Fruit fly (Drosophila melanogaster) whole organism, prepupa: ENCODE measurements around the gene Pino.

Experiments
- CG10669 ChIP-seq: fragments of 200-800 bp; sonication (Bioruptor generic); optimal IDR thresholded peaks from 3 replicates; lab custom pipeline; 2018; ENCODE audit warnings: missing biosample characterization, mild to moderate bottlenecking, missing genetic modification characterization, moderate library complexity
- CG11762 ChIP-seq: fragments of 200-800 bp; sonication (Bioruptor generic); optimal IDR thresholded peaks from 3 replicates; lab custom pipeline; 2016; ENCODE audit warnings: missing biosample characterization, missing genetic modification characterization; ENCODE audit not compliant: insufficient read depth
- CG15336 ChIP-seq: fragments of 200-800 bp; sonication (Bioruptor generic); IDR thresholded peaks from 2 replicates; pipeline ENCODE4 v1.3.6; 2022; ENCODE audit warnings: missing biosample characterization, missing genetic modification characterization
- CG1621 ChIP-seq: fragments of 200-800 bp; sonication (Bioruptor generic); optimal IDR thresholded peaks from 3 replicates; lab custom pipeline; 2018; ENCODE audit warnings: missing biosample characterization, mild to moderate bottlenecking, missing genetic modification characterization
- CG16779 ChIP-seq: fragments of 200-800 bp; sonication (Bioruptor generic); optimal IDR thresholded peaks from 3 replicates; lab custom pipeline; 2017; ENCODE audit warnings: missing biosample characterization, mild to moderate bottlenecking, missing genetic modification characterization
- CG31627 ChIP-seq: fragments of 200-800 bp; sonication (Bioruptor generic); optimal IDR thresholded peaks from 3 replicates; lab custom pipeline; 2016; ENCODE audit warnings: missing biosample characterization, missing genetic modification characterization
- CG32006 ChIP-seq: fragments of 200-800 bp; sonication (Bioruptor generic); optimal IDR thresholded peaks from 3 replicates; lab custom pipeline; 2017; ENCODE audit warnings: missing biosample characterization, mild to moderate bottlenecking, missing genetic modification characterization
- CG34406 ChIP-seq: fragments of 200-800 bp; sonication (Bioruptor generic); optimal IDR thresholded peaks from 3 replicates; lab custom pipeline; 2016; ENCODE audit warnings: missing biosample characterization, missing genetic modification characterization
- CG6276 ChIP-seq: fragments of 200-800 bp; sonication (Bioruptor generic); optimal IDR thresholded peaks from 2 replicates; lab custom pipeline; 2017; ENCODE audit warnings: missing biosample characterization, mild to moderate bottlenecking, missing genetic modification characterization
- CG6854 ChIP-seq: fragments of 200-800 bp; sonication (Bioruptor generic); optimal IDR thresholded peaks from 2 replicates; lab custom pipeline; 2017; ENCODE audit warnings: missing biosample characterization, mild to moderate bottlenecking, missing genetic modification characterization
- CG8319 ChIP-seq: fragments of 200-800 bp; sonication (Bioruptor generic); optimal IDR thresholded peaks from 3 replicates; lab custom pipeline; 2016; ENCODE audit warnings: missing biosample characterization, missing genetic modification characterization
- CG8632 ChIP-seq: fragments of 200-800 bp; sonication (Bioruptor generic); optimal IDR thresholded peaks from 3 replicates; lab custom pipeline; 2016; ENCODE audit warnings: missing biosample characterization, missing genetic modification characterization
- CG9139 ChIP-seq: fragments of 200-800 bp; sonication (Bioruptor generic); optimal IDR thresholded peaks from 3 replicates; lab custom pipeline; 2017; ENCODE audit warnings: missing biosample characterization, mild to moderate bottlenecking, missing genetic modification characterization
- Hr38 ChIP-seq: sonication (Bioruptor generic); optimal IDR thresholded peaks from 2 replicates; lab custom pipeline; 2016; ENCODE audit warnings: missing biosample characterization, missing genetic modification characterization
- Hr4 ChIP-seq: fragments of 200-800 bp; sonication (Bioruptor generic); optimal IDR thresholded peaks from 3 replicates; lab custom pipeline; 2016; ENCODE audit warnings: missing biosample characterization, missing genetic modification characterization
- Lpt ChIP-seq: fragments of 200-800 bp; sonication (Bioruptor generic); optimal IDR thresholded peaks from 3 replicates; lab custom pipeline; 2016; ENCODE audit warnings: missing biosample characterization, missing genetic modification characterization
- Met ChIP-seq: fragments of 200-800 bp; sonication (Bioruptor generic); optimal IDR thresholded peaks from 3 replicates; lab custom pipeline; 2016; ENCODE audit warnings: missing biosample characterization, missing genetic modification characterization
- Smox ChIP-seq: fragments of 200-800 bp; sonication (Bioruptor generic); optimal IDR thresholded peaks from 3 replicates; lab custom pipeline; 2016; ENCODE audit warnings: missing biosample characterization, missing genetic modification characterization
- Sox102F ChIP-seq: fragments of 200-800 bp; sonication (Bioruptor generic); optimal IDR thresholded peaks from 2 replicates; lab custom pipeline; 2016; ENCODE audit warnings: missing biosample characterization, mild to moderate bottlenecking, missing genetic modification characterization
- Sox14 ChIP-seq: fragments of 200-800 bp; sonication (Bioruptor generic); optimal IDR thresholded peaks from 3 replicates; lab custom pipeline; 2016; ENCODE audit warnings: missing biosample characterization, missing genetic modification characterization
- acj6 ChIP-seq: fragments of 200-800 bp; sonication (Bioruptor generic); optimal IDR thresholded peaks from 3 replicates; lab custom pipeline; 2016; ENCODE audit warnings: missing biosample characterization, missing genetic modification characterization
- cyc ChIP-seq: fragments of 200-800 bp; sonication (Bioruptor generic); optimal IDR thresholded peaks from 3 replicates; lab custom pipeline; 2016; ENCODE audit warnings: missing biosample characterization, missing genetic modification characterization
- dsx ChIP-seq: fragments of 200-800 bp; optimal IDR thresholded peaks from 3 replicates; lab custom pipeline; 2019; ENCODE audit warnings: missing biosample characterization, mild to moderate bottlenecking, missing genetic modification characterization, moderate library complexity; ENCODE audit not compliant: poor library complexity, severe bottlenecking
- eg ChIP-seq: fragments of 200-800 bp; sonication (Bioruptor generic); IDR thresholded peaks from 3 replicates; pipeline ENCODE4 v1.3.6; 2022; ENCODE audit warnings: missing biosample characterization, missing genetic modification characterization
- esn ChIP-seq: fragments of 200-800 bp; sonication (Bioruptor generic); optimal IDR thresholded peaks from 2 replicates; lab custom pipeline; 2016; ENCODE audit warnings: missing biosample characterization, mild to moderate bottlenecking, missing genetic modification characterization, moderate library complexity
- fkh ChIP-seq: fragments of 200-800 bp; sonication (Bioruptor generic); optimal IDR thresholded peaks from 3 replicates; lab custom pipeline; 2017; ENCODE audit warnings: missing biosample characterization, mild to moderate bottlenecking, missing genetic modification characterization, moderate library complexity
- lz ChIP-seq: fragments of 200-800 bp; sonication (Bioruptor generic); optimal IDR thresholded peaks from 3 replicates; lab custom pipeline; 2016; ENCODE audit warnings: missing biosample characterization, missing genetic modification characterization
- pdm3 ChIP-seq: fragments of 200-800 bp; sonication (Bioruptor generic); optimal IDR thresholded peaks from 3 replicates; lab custom pipeline; 2016; ENCODE audit warnings: missing biosample characterization, missing genetic modification characterization
- salr ChIP-seq, 2 experiments: fragments of 200-800 bp; sonication (Bioruptor generic); optimal IDR thresholded peaks; 3 replicates each; lab custom pipeline; 2016 to 2018; ENCODE audit warnings: missing biosample characterization in 2 of 2, missing genetic modification characterization in 2 of 2, mild to moderate bottlenecking in 1 of 2
- ss ChIP-seq, 2 experiments: fragments of 200-800 bp; sonication (Bioruptor generic); optimal IDR thresholded peaks; 2 replicates in 1 of 2; 3 replicates in 1 of 2; lab custom pipeline; 2017 to 2018; ENCODE audit warnings: mild to moderate bottlenecking in 2 of 2, missing biosample characterization in 2 of 2, missing genetic modification characterization in 2 of 2, moderate library complexity in 1 of 2
- svp ChIP-seq: fragments of 200-800 bp; sonication (Bioruptor generic); peaks from one replicate; lab custom pipeline; 2016; ENCODE audit warnings: missing biosample characterization, missing genetic modification characterization

Pino gene

DNA sequence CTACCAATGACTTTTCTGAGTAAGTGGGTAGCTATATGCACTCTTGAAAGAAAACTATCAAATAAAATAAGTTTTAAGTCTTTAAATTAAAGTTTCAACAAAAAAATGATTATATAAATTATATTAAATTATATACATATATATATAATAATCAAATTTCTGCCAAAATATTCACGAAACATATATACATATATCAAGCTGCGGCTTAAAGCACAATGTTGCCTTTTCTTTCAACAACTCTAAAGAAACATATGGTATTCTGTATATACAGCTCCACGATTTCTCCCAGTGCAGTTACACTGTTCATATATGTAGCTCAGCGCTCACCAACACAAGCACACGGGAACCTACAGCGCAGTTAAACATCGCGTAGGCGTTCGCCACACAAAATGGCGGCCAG is 6.7 kb upstream of the Pino start (continued):
- TF ChIP-seq pdm3 (GFP tag; lab: Kevin White, UChicago): no peak
- TF ChIP-seq CG11762 (GFP tag; lab: Kevin White, UChicago): no peak
- TF ChIP-seq CG34406 (GFP tag; lab: Kevin White, UChicago): no peak
- TF ChIP-seq Sox102F (GFP tag; lab: Kevin White, UChicago): no peak
- TF ChIP-seq CG6854 (GFP tag; lab: Kevin White, UChicago): no peak
- TF ChIP-seq CG31627: no peak
- TF ChIP-seq CG6276: peak; percentile 34
- TF ChIP-seq CG32006 (GFP tag; lab: Kevin White, UChicago): peak; percentile 57
- TF ChIP-seq CG15336 (GFP tag; lab: Robert Waterston, UW): no peak
- TF ChIP-seq Lpt (GFP tag; lab: Kevin White, UChicago): no peak
- no peak for TF ChIP-seq svp
- no peak for TF ChIP-seq CG1621 (tag; lab: Kevin White, UChicago)
- no peak for TF ChIP-seq cyc (GFP tag; lab: Kevin White, UChicago)
- no peak for TF ChIP-seq lz (GFP tag; lab: Kevin White, UChicago)
- TF ChIP-seq CG8632 (GFP tag; lab: Kevin White, UChicago): peak; percentile 26
- peak; percentile 31 for TF ChIP-seq acj6 (GFP tag; lab: Kevin White, UChicago)
- TF ChIP-seq fkh (GFP tag; lab: Kevin White, UChicago): no peak
- no peak for TF ChIP-seq Met (GFP tag; lab: Kevin White, UChicago)
- no peak for TF ChIP-seq Hr4 (GFP tag; lab: Kevin White, UChicago)
- TF ChIP-seq Sox14 (GFP tag; lab: Kevin White, UChicago): no peak
- TF ChIP-seq Smox (GFP tag; lab: Kevin White, UChicago): no peak
- TF ChIP-seq esn (GFP tag; lab: Kevin White, UChicago): no peak
- no peak for TF ChIP-seq salr (GFP tag; optimal IDR thresholded peaks at IDR 0.05; lab: Kevin White, UChicago)
- no peak for TF ChIP-seq CG9139 (GFP tag; lab: Kevin White, UChicago)
- no peak for TF ChIP-seq CG10669 (GFP tag; lab: Kevin White, UChicago)

DNA sequence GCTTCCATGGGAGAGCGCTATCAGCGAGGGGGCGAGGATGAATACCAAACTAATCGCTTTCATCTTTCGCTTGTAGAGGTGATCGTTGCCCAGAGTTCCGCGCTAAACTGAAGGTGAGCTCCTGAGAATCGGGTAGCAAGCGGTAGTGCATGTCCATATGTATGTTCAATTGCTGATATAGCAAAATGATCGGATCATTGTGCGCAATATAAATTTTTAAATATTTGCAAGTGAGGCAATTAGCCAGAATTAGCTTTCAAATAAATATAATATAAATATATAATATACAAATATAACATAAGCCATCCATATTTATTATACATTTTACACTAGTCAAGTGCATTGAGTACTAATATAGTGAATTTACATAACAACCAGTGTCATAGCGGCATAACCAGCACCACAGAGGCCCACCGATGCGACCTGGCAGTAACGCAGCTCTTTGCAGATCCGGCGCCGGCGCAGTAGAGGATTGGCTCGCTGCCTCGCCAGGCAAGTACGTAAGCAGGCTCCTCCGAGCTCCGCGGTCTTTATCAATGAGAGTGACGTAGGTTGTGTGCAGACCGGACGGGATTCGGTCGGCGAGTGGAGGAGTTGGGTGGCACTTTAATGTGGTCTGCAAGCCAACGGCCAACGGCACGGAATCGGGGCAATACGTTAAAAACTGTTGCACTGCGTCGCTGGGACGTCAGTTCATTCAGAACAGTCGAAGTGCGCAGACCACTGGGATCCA is 5.4 kb upstream of the Pino start, which contains the start of the genes Iris and CG4577:
Gene Iris, minus strand, starts transcription at position 88 of the 733 bp plus-strand sequence.
Gene CG4577, plus strand, starts transcription at position 683 of the 733 bp plus-strand sequence.
- TF ChIP-seq Hr38 (GFP tag; lab: Kevin White, UChicago): no peak
- TF ChIP-seq CG16779 (tag; lab: Kevin White, UChicago): peak; percentile 2

DNA sequence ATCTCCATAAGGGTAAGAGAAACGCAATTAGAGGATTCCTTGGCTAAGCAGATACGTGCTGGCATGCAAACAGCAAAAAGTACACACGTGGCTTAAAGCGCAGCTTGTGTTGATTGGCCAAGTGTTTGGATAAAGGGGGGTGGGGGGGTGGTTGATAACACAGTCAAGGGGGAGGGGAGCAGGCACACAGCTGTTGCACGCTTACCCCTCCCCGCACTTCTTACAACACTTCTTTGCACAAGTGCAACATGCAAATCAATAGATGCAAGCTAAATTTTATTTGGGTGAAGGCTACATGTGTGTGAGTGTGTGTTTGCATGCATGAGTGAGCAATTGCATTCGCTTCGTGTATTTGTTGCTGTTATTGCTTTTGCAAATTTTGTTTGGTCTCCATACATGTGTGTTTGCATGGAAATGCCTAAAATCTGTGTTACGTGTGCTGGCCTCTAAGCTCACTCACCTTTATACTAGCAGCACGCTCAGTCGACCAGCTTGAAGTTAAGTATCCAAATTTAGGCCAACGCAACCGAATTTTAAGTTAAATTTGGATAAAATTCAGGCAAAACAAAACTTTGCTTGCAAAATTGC is 315 bp downstream of the Pino start:
- no peak for TF ChIP-seq Met (GFP tag; lab: Kevin White, UChicago)
- TF ChIP-seq eg (GFP tag; lab: Robert Waterston, UW): peak; percentile 46; the same call in 1 of the 3 replicates
- no peak for TF ChIP-seq CG8632 (GFP tag; lab: Kevin White, UChicago)
- TF ChIP-seq dsx: no peak
- TF ChIP-seq fkh (GFP tag; lab: Kevin White, UChicago): peak; percentile 29
- TF ChIP-seq, all 60 proteins: peak for 2

DNA sequence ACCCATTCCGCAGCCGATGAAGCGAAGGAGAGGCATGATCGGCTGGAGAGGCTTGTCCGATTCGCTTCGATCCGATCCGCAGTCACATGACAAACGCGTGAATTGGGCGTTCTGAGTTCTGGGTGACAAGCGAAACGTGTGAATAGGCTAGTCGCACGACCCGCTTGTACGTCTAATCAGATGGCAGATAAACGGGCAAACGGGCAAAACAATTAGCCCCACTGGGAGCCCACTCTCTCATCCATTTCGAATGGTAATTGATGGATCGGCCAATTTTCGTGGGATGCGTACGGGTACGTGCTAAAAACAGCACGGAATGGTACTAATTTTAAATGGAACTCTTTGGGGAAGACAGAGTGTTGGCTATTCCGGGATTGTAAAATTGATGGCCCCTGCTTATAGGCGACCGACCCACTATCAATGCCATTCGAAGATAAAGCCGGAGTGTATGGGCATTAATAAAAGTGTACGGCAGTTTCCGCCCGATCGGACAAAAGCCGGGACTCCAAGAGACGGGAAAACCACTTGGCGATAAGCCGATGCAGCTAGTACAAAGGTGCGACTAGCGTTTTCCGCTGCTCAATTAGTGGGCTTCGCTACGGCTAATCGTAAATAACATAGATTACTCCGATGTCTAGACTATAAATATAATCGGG is 1.2 kb downstream of the Pino start:
- TF ChIP-seq ss (GFP tag; optimal IDR thresholded peaks at IDR 0.05; lab: Kevin White, UChicago) (no peak), CG8319 (GFP tag; lab: Kevin White, UChicago) (no peak)
- TF ChIP-seq, all 60 proteins: peak for 0
